Fruit fly (Drosophila melanogaster) whole organism, embryonic: ENCODE measurements around the gene CG34342.

Source experiments
- CG14441 ChIP-seq: fragments of 200-800 bp; sonication (Bioruptor generic); IDR thresholded peaks from 2 replicates; pipeline ENCODE4 v1.3.6; 2022; ENCODE audit warnings: missing biosample characterization, missing genetic modification characterization
- Myb ChIP-seq: fragments of 200-800 bp; sonication (Bioruptor generic); optimal IDR thresholded peaks from 2 replicates; lab custom pipeline; 2016; ENCODE audit warnings: missing biosample characterization, missing genetic modification characterization
- pum ChIP-seq: fragments of 200-800 bp; sonication (Bioruptor generic); optimal IDR thresholded peaks from 2 replicates; lab custom pipeline; 2016; ENCODE audit warnings: missing biosample characterization, missing genetic modification characterization

DNA sequence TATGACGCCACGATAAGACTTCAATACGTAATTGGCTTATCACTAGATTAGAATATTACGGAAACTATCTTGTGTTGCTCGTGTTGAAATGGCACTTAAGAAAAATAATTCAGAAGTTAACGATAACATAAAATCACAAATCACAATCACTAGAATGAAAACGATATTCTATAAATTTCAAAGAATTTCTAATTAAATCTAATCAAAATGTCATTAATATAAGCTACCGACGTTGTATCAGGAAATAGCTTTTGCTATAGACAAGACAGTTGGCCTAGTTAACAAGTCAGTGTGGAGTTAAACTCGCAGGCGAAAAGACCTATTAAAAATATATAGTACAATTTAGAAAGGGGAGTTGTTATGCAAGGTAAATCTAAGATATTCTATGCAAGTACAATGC is 31.2 kb downstream of the CG34342 start, which contains the start of gene CG4835:
- TF ChIP-seq pum (GFP tag; lab: Kevin White, UChicago) (no peak), CG14441 (GFP tag; lab: Robert Waterston, UW) (no peak), Myb (GFP tag; lab: Kevin White, UChicago) (no peak)
